Fruit fly (Drosophila melanogaster) whole organism, embryonic: ENCODE results near the gene CG2182.

Experiments used
- Atf6 ChIP-seq: fragments of 200-800 bp; sonication (Bioruptor generic); IDR thresholded peaks from 2 replicates; pipeline ENCODE4 v1.3.6; 2022; ENCODE audit warnings: missing biosample characterization, missing genetic modification characterization
- Blimp-1 ChIP-seq: fragments of 200-800 bp; sonication (Bioruptor generic); optimal IDR thresholded peaks from 3 replicates; lab custom pipeline; 2018; ENCODE audit warnings: missing biosample characterization, missing genetic modification characterization, mild to moderate bottlenecking, moderate library complexity, missing genetic modification reagents
- CG11093 ChIP-seq: fragments of 200-800 bp; sonication (Bioruptor generic); IDR thresholded peaks from 3 replicates; pipeline ENCODE4 v1.3.6; 2022; ENCODE audit warnings: missing biosample characterization, missing genetic modification characterization
- CG11560 ChIP-seq: fragments of 200-800 bp; sonication (Bioruptor generic); IDR thresholded peaks from 3 replicates; pipeline ENCODE4 v1.3.6; 2022; ENCODE audit warnings: missing biosample characterization, missing genetic modification characterization
- CG11723 ChIP-seq: fragments of 200-800 bp; sonication (Bioruptor generic); optimal IDR thresholded peaks from 2 replicates; lab custom pipeline; 2017; ENCODE audit warnings: missing biosample characterization, mild to moderate bottlenecking, missing genetic modification characterization
- CG12219 ChIP-seq: fragments of 200-800 bp; sonication (Bioruptor generic); optimal IDR thresholded peaks from 3 replicates; lab custom pipeline; 2018; ENCODE audit warnings: missing biosample characterization, mild to moderate bottlenecking, missing genetic modification characterization
- CG13624 ChIP-seq: fragments of 200-800 bp; sonication (Bioruptor generic); optimal IDR thresholded peaks from 2 replicates; lab custom pipeline; 2016; ENCODE audit warnings: missing biosample characterization, missing genetic modification characterization
- CG14441 ChIP-seq: fragments of 200-800 bp; sonication (Bioruptor generic); IDR thresholded peaks from 2 replicates; pipeline ENCODE4 v1.3.6; 2022; ENCODE audit warnings: missing biosample characterization, missing genetic modification characterization
- CG15601 ChIP-seq: fragments of 200-800 bp; sonication (Bioruptor generic); optimal IDR thresholded peaks from 3 replicates; lab custom pipeline; 2019; ENCODE audit warnings: missing biosample characterization, mild to moderate bottlenecking, missing genetic modification characterization, moderate library complexity
- CG2889 ChIP-seq: fragments of 200-800 bp; sonication (Bioruptor generic); IDR thresholded peaks from 3 replicates; pipeline ENCODE4 v1.3.6; 2022; ENCODE audit warnings: missing biosample characterization, missing genetic modification characterization
- CG31441 ChIP-seq: fragments of 200-800 bp; sonication (Bioruptor generic); IDR thresholded peaks from 2 replicates; pipeline ENCODE4 v1.3.6; 2022; ENCODE audit warnings: missing biosample characterization, missing genetic modification characterization
- CG34422 ChIP-seq: fragments of 200-800 bp; sonication (Bioruptor generic); IDR thresholded peaks from 3 replicates; pipeline ENCODE4 v1.3.6; 2022; ENCODE audit warnings: missing biosample characterization, missing genetic modification characterization
- CG4820 ChIP-seq: fragments of 200-800 bp; sonication (Bioruptor generic); optimal IDR thresholded peaks from 3 replicates; lab custom pipeline; 2016; ENCODE audit warnings: missing biosample characterization, missing genetic modification characterization
- CG6683 ChIP-seq: fragments of 200-800 bp; sonication (Bioruptor generic); optimal IDR thresholded peaks from 2 replicates; lab custom pipeline; 2017; ENCODE audit warnings: missing biosample characterization, mild to moderate bottlenecking, missing genetic modification characterization, missing genetic modification reagents
- CG6791 ChIP-seq: fragments of 200-800 bp; sonication (Bioruptor generic); IDR thresholded peaks from 3 replicates; pipeline ENCODE4 v1.3.6; 2022; ENCODE audit warnings: missing biosample characterization, missing genetic modification characterization; ENCODE audit not compliant: partially characterized antibody
- CG8944 ChIP-seq: fragments of 200-800 bp; sonication (Bioruptor generic); optimal IDR thresholded peaks from 3 replicates; lab custom pipeline; 2016; ENCODE audit warnings: missing biosample characterization, missing genetic modification characterization
- CG9437 ChIP-seq: fragments of 200-800 bp; sonication (Bioruptor generic); optimal IDR thresholded peaks from 2 replicates; lab custom pipeline; 2018; ENCODE audit warnings: missing biosample characterization, mild to moderate bottlenecking, missing genetic modification characterization
- CG9727 ChIP-seq: fragments of 200-800 bp; sonication (Bioruptor generic); optimal IDR thresholded peaks from 3 replicates; lab custom pipeline; 2017; ENCODE audit warnings: missing biosample characterization, mild to moderate bottlenecking, missing genetic modification characterization
- CHES-1-like ChIP-seq: fragments of 200-800 bp; sonication (Bioruptor generic); optimal IDR thresholded peaks from 2 replicates; lab custom pipeline; 2016; ENCODE audit warnings: missing biosample characterization, missing genetic modification characterization
- D19A ChIP-seq: fragments of 200-800 bp; optimal IDR thresholded peaks from 3 replicates; lab custom pipeline; 2019; ENCODE audit warnings: missing biosample characterization, mild to moderate bottlenecking, missing genetic modification characterization, moderate library complexity
- D19B ChIP-seq: fragments of 200-800 bp; sonication (Bioruptor generic); optimal IDR thresholded peaks from 2 replicates; lab custom pipeline; 2017; ENCODE audit warnings: missing biosample characterization, mild to moderate bottlenecking, missing genetic modification characterization
- Deaf1 ChIP-seq: fragments of 200-800 bp; optimal IDR thresholded peaks from 3 replicates; lab custom pipeline; 2019; ENCODE audit warnings: missing biosample characterization, mild to moderate bottlenecking, missing genetic modification characterization, moderate library complexity
- HmgZ ChIP-seq: fragments of 200-800 bp; sonication (Bioruptor generic); optimal IDR thresholded peaks from 2 replicates; lab custom pipeline; 2018; ENCODE audit warnings: missing biosample characterization, mild to moderate bottlenecking, missing genetic modification characterization
- Hr78 ChIP-seq, 2 experiments: fragments of 200-800 bp in 1 of 2; fragments of >200 bp in 1 of 2; sonication (Bioruptor generic) in 1 of 2; optimal IDR thresholded peaks; 2 replicates each; lab custom pipeline; 2017 to 2019; ENCODE audit warnings: missing biosample characterization in 2 of 2, missing genetic modification characterization in 2 of 2, mild to moderate bottlenecking in 1 of 2, moderate library complexity in 1 of 2
- Mes4 ChIP-seq: fragments of 200-800 bp; sonication (Bioruptor generic); optimal IDR thresholded peaks from 2 replicates; lab custom pipeline; 2016; ENCODE audit warnings: missing biosample characterization, missing genetic modification characterization
- Optix ChIP-seq: fragments of 200-800 bp; sonication (Bioruptor generic); IDR thresholded peaks from 3 replicates; pipeline ENCODE4 v1.3.6; 2022; ENCODE audit warnings: missing biosample characterization, missing genetic modification characterization
- Sry-β ChIP-seq: fragments of 200-800 bp; sonication (Bioruptor generic); optimal IDR thresholded peaks from 2 replicates; lab custom pipeline; 2018; ENCODE audit warnings: missing biosample characterization, mild to moderate bottlenecking, missing genetic modification characterization, moderate library complexity
- Trl ChIP-seq, 3 experiments: fragments of >200 bp in 2 of 3; fragments of 200-800 bp in 1 of 3; sonication (Bioruptor generic) in 1 of 3; optimal IDR thresholded peaks; 2 replicates in 1 of 3; 3 replicates in 2 of 3; lab custom pipeline; 2016 to 2017; ENCODE audit warnings: missing biosample characterization in 1 of 3, missing genetic modification characterization in 1 of 3
- ase ChIP-seq: fragments of 200-800 bp; sonication (Bioruptor generic); IDR thresholded peaks from 3 replicates; pipeline ENCODE4 v1.3.6; 2022; ENCODE audit warnings: missing biosample characterization, missing genetic modification characterization
- bigmax ChIP-seq: fragments of 200-800 bp; sonication (Bioruptor generic); optimal IDR thresholded peaks from 2 replicates; lab custom pipeline; 2018; ENCODE audit warnings: missing biosample characterization, mild to moderate bottlenecking, missing genetic modification characterization
- bsh ChIP-seq, 2 experiments: fragments of 200-800 bp; sonication (Bioruptor generic); optimal IDR thresholded peaks; 2 replicates each; lab custom pipeline; 2017 to 2018; ENCODE audit warnings: mild to moderate bottlenecking in 2 of 2, missing biosample characterization in 2 of 2, missing genetic modification characterization in 2 of 2, moderate library complexity in 1 of 2
- chn ChIP-seq: fragments of 200-800 bp; sonication (Bioruptor generic); optimal IDR thresholded peaks from 2 replicates; lab custom pipeline; 2016; ENCODE audit warnings: missing biosample characterization, missing genetic modification characterization
- ci ChIP-seq: fragments of 200-800 bp; sonication (Bioruptor generic); IDR thresholded peaks from 3 replicates; pipeline ENCODE4 v1.3.6; 2022; ENCODE audit warnings: missing biosample characterization, missing genetic modification characterization
- croc ChIP-seq: fragments of 200-800 bp; sonication (Bioruptor generic); conservative IDR thresholded peaks from 3 replicates; pipeline ENCODE4 v1.3.6; 2022; ENCODE audit warnings: missing biosample characterization, missing genetic modification characterization
- da ChIP-seq: fragments of 200-800 bp; sonication (Bioruptor generic); optimal IDR thresholded peaks from 2 replicates; lab custom pipeline; 2016; ENCODE audit warnings: missing biosample characterization, missing genetic modification characterization
- emc ChIP-seq: fragments of 200-800 bp; sonication (Bioruptor generic); optimal IDR thresholded peaks from 2 replicates; lab custom pipeline; 2016; ENCODE audit warnings: missing biosample characterization, missing genetic modification characterization
- gcm ChIP-seq: fragments of 200-800 bp; sonication (Bioruptor generic); optimal IDR thresholded peaks from 2 replicates; lab custom pipeline; 2019; ENCODE audit warnings: missing biosample characterization, mild to moderate bottlenecking, missing genetic modification characterization, moderate library complexity
- grau ChIP-seq: fragments of 200-800 bp; optimal IDR thresholded peaks from 3 replicates; lab custom pipeline; 2019; ENCODE audit warnings: missing biosample characterization, mild to moderate bottlenecking, missing genetic modification characterization, moderate library complexity
- lbe ChIP-seq: fragments of 200-800 bp; sonication (Bioruptor generic); optimal IDR thresholded peaks from 2 replicates; lab custom pipeline; 2016; ENCODE audit warnings: missing biosample characterization, mild to moderate bottlenecking, missing genetic modification characterization
- lilli ChIP-seq: fragments of 200-800 bp; sonication (Bioruptor generic); optimal IDR thresholded peaks from 3 replicates; lab custom pipeline; 2016; ENCODE audit warnings: missing biosample characterization, missing genetic modification characterization
- pan ChIP-seq, 4 experiments: fragments of >200 bp in 3 of 4; fragments of 200-800 bp in 1 of 4; sonication (Bioruptor generic) in 1 of 4; optimal IDR thresholded peaks in 3 of 4; IDR thresholded peaks in 1 of 4; 2 replicates each; pipeline versions ENCODE4 v1.3.6 to Lab custom; 2017 to 2022; ENCODE audit warnings: missing biosample characterization in 2 of 4, missing genetic modification characterization in 2 of 4, mixed read lengths in 1 of 4
- pb ChIP-seq: fragments of 200-800 bp; sonication (Bioruptor generic); optimal IDR thresholded peaks from 3 replicates; lab custom pipeline; 2016; ENCODE audit warnings: missing biosample characterization, missing genetic modification characterization
- psq ChIP-seq: fragments of 200-800 bp; sonication (Bioruptor generic); optimal IDR thresholded peaks from 2 replicates; lab custom pipeline; 2017; ENCODE audit warnings: missing biosample characterization, missing genetic modification characterization
- sd ChIP-seq: fragments of 200-800 bp; sonication (Bioruptor generic); optimal IDR thresholded peaks from 3 replicates; lab custom pipeline; 2018; ENCODE audit warnings: missing biosample characterization, mild to moderate bottlenecking, missing genetic modification characterization, moderate library complexity
- slp2 ChIP-seq: fragments of 200-800 bp; sonication (Bioruptor generic); optimal IDR thresholded peaks from 2 replicates; lab custom pipeline; 2016; ENCODE audit warnings: missing biosample characterization, missing genetic modification characterization
- tio ChIP-seq: fragments of 200-800 bp; sonication (Bioruptor generic); optimal IDR thresholded peaks from 2 replicates; lab custom pipeline; 2017; ENCODE audit warnings: missing biosample characterization, missing genetic modification characterization, inconsistent platforms
- tll ChIP-seq, 2 experiments: fragments of 200-800 bp in 1 of 2; fragments of >200 bp in 1 of 2; sonication (Bioruptor generic) in 1 of 2; optimal IDR thresholded peaks; 2 replicates each; lab custom pipeline; 2017 to 2019; ENCODE audit warnings: missing biosample characterization in 2 of 2, missing genetic modification characterization in 2 of 2, mild to moderate bottlenecking in 1 of 2, moderate library complexity in 1 of 2
- unpg ChIP-seq: fragments of 200-800 bp; sonication (Bioruptor generic); optimal IDR thresholded peaks from 3 replicates; lab custom pipeline; 2018; ENCODE audit warnings: missing biosample characterization, mild to moderate bottlenecking, missing genetic modification characterization, moderate library complexity
- vnd ChIP-seq: fragments of 200-800 bp; sonication (Bioruptor generic); IDR thresholded peaks from 3 replicates; pipeline ENCODE4 v1.3.6; 2022; ENCODE audit warnings: missing biosample characterization, missing genetic modification characterization; ENCODE audit not compliant: partially characterized antibody
- zen2 ChIP-seq: fragments of 200-800 bp; sonication (Bioruptor generic); IDR thresholded peaks from 3 replicates; pipeline ENCODE4 v1.3.6; 2022; ENCODE audit warnings: missing biosample characterization, missing genetic modification characterization; ENCODE audit not compliant: partially characterized antibody

The CG2182 gene

dm6 chr3R:5613114-5613443 is 46.6 kb downstream of the CG2182 start, which contains the start of gene Atu (continued):
- TF ChIP-seq Hr78 (GFP tag; optimal IDR thresholded peaks at IDR 0.05; lab: Kevin White, UChicago) = peak in 1 of 2 experiments; percentile 22
- no peak for TF ChIP-seq CG13624 (GFP tag; lab: Kevin White, UChicago)
- peak; percentile 54 for TF ChIP-seq grau (tag; lab: Kevin White, UChicago)
- peak; percentile 48 for TF ChIP-seq lilli (GFP tag; lab: Kevin White, UChicago)
- TF ChIP-seq CG14441 (GFP tag; lab: Robert Waterston, UW) = no peak
- TF ChIP-seq bsh (GFP tag; optimal IDR thresholded peaks at IDR 0.05; lab: Kevin White, UChicago) = peak in 1 of 2 experiments; percentile 1
- TF ChIP-seq CG4820 (GFP tag; lab: Kevin White, UChicago) = peak; percentile 61
- TF ChIP-seq CG11093 (GFP tag; lab: Robert Waterston, UW) = no peak
- TF ChIP-seq chn = peak; percentile 39
- TF ChIP-seq unpg (GFP tag; lab: Kevin White, UChicago) = no peak
- TF ChIP-seq Mes4 = no peak
- TF ChIP-seq CG11560 = 0 out of 3 replicates have a peak, but pooled peaks have one; percentile 10
- TF ChIP-seq Trl (optimal IDR thresholded peaks at IDR 0.05; lab: Kevin White, UChicago) = no peak
- TF ChIP-seq Trl (GFP tag; optimal IDR thresholded peaks at IDR 0.05; lab: Kevin White, UChicago) = peak; percentile 34
- no peak for TF ChIP-seq ci (GFP tag; lab: Robert Waterston, UW)
- no peak for TF ChIP-seq Optix (GFP tag; lab: Robert Waterston, UW)
- TF ChIP-seq emc (GFP tag; lab: Kevin White, UChicago) = no peak
- TF ChIP-seq Deaf1 (tag; lab: Kevin White, UChicago) = no peak
- TF ChIP-seq bigmax (GFP tag; lab: Kevin White, UChicago) = no peak
- TF ChIP-seq CG9727 (GFP tag; lab: Kevin White, UChicago) = peak; percentile 32
- TF ChIP-seq da = no peak
- no peak for TF ChIP-seq CG12219
- no peak for TF ChIP-seq CG8944 (GFP tag; lab: Kevin White, UChicago)
- peak; percentile 43; the same call in 1 of the 2 replicates for TF ChIP-seq CG31441 (GFP tag; lab: Robert Waterston, UW)
- TF ChIP-seq croc (GFP tag; lab: Robert Waterston, UW) = no peak
- TF ChIP-seq Sry-β (GFP tag; lab: Kevin White, UChicago) = no peak
- TF ChIP-seq zen2 (GFP tag; lab: Robert Waterston, UW) = peak; percentile 83
- TF ChIP-seq Blimp-1 (GFP tag; lab: Kevin White, UChicago) = no peak
- TF ChIP-seq slp2 (GFP tag; lab: Kevin White, UChicago) = no peak
- no peak for TF ChIP-seq ase (GFP tag; lab: Robert Waterston, UW)
- no peak for TF ChIP-seq Atf6
- peak; percentile 39; the same call in 1 of the 3 replicates for TF ChIP-seq CG34422 (GFP tag; lab: Robert Waterston, UW)
- TF ChIP-seq CG6683 = no peak
- TF ChIP-seq D19B (GFP tag; lab: Kevin White, UChicago) = no peak
- TF ChIP-seq tio (GFP tag; lab: Kevin White, UChicago) = no peak
- peak; percentile 24 for TF ChIP-seq CG9437 (GFP tag; lab: Kevin White, UChicago)
- peak; percentile 79 for TF ChIP-seq HmgZ
- TF ChIP-seq CG15601 (tag; lab: Kevin White, UChicago) = peak; percentile 28
- peak; percentile 63 for TF ChIP-seq sd (tag; lab: Kevin White, UChicago)
- TF ChIP-seq pan (optimal IDR thresholded peaks at IDR 0.05; lab: Kevin White, UChicago) = no peak
- peak in 1 of 2 experiments; percentile 17 for TF ChIP-seq pan (GFP tag; optimal IDR thresholded peaks at IDR 0.05 in 1 of 2, IDR thresholded peaks at IDR 0.05 in 1 of 2)
- TF ChIP-seq lbe (GFP tag; lab: Kevin White, UChicago) = peak; percentile 54
- TF ChIP-seq D19A (tag; lab: Kevin White, UChicago) = peak; percentile 33
- TF ChIP-seq pb (GFP tag; lab: Kevin White, UChicago) = no peak
- TF ChIP-seq gcm = no peak
- TF ChIP-seq CG2889 (GFP tag; lab: Robert Waterston, UW) = no peak
- peak; percentile 86 for TF ChIP-seq vnd (GFP tag; lab: Robert Waterston, UW)
- TF ChIP-seq psq (GFP tag; lab: Kevin White, UChicago) = no peak
- peak; percentile 88 for TF ChIP-seq CHES-1-like (GFP tag; lab: Kevin White, UChicago)
- TF ChIP-seq tll (GFP tag; optimal IDR thresholded peaks at IDR 0.05; lab: Kevin White, UChicago) = no peak
- TF ChIP-seq CG6791 (GFP tag; lab: Robert Waterston, UW) = peak; percentile 84
- no peak for TF ChIP-seq CG11723 (GFP tag; lab: Kevin White, UChicago)
